Worm (Caenorhabditis elegans) whole organism, L4/young adult: ENCODE data around the gene C25H3.17.

Experiments used
- W03F9.2 ChIP-seq: fragments of 150-350 bp; optimal IDR thresholded peaks from 2 replicates; lab custom pipeline; 2014; ENCODE audit warnings: missing biosample characterization, missing genetic modification characterization
- him-1 ChIP-seq: sonication (generic microtip); optimal IDR thresholded peaks from 2 replicates; lab custom pipeline; 2016; ENCODE audit warnings: missing genotype, missing genetic modification reagents, missing genetic modification characterization, missing compliant biosample characterization

ce11 chrII:5660736-5661734 is 8.4 kb downstream of the C25H3.17 start, which contains the start of the genes ift-43 and mdt-26:
- peak; percentile 73 for TF ChIP-seq him-1 (tag; lab: Kevin White, UChicago)
- peak; percentile 33 for TF ChIP-seq W03F9.2 (tag; lab: Kevin White, UChicago)
